Fruit fly (Drosophila melanogaster) whole organism, larva: ENCODE results near the gene CG11670.

ENCODE experiments used
- noc ChIP-seq: fragments of 200-800 bp; sonication (Bioruptor generic); optimal IDR thresholded peaks from 3 replicates; lab custom pipeline; 2019; ENCODE audit warnings: missing biosample characterization, mild to moderate bottlenecking, missing genetic modification characterization, moderate library complexity

CG11670 gene

DNA sequence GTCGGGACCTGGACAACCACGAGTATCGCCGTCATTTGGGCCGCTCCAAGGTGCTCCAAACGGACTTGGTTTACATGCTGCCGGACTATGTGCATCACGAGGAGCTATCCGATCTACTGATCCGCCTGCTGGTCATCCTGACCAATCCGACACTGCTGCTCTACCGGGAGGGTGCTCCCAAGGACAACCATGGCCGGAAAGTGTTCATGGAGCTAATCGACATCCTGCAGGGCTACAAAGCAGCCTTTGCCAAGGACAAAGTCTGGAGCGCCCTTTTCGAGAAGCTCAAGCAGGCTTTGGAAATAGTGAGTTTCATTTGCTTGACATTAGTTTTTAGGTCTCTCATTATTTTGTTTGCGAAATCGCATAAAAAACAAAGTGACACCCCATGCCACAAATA is 47.1 kb downstream of the CG11670 start, which contains the start of gene CG34308:
TSS of gene CG34308 (plus strand) at position 301 of the 400 bp plus-strand sequence.
- TF ChIP-seq noc, result no peak

DNA sequence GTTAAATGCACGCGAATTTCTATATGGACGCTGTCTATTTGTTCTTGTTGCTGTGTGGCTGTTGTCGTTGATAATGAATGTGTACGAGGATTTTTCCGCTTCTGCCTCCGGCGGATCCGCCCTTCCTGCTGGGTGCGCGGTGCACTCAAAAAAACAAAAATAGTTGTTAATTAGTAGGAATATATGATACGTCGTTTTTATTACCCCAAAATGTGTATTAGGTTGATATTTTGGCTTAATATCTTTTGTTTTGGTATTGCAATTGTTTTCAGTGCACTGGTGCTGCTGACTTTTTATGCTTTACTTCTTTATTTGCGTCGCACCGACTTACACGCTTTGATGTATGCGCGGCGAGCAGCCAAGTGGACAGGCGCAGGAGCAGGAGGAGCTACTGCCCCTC is 49.8 kb downstream of the CG11670 start:
- no peak for TF ChIP-seq noc
